Fruit fly (Drosophila melanogaster): Measurements from ENCODE around the gene mRpL37.

Gene mRpL37

DNA sequence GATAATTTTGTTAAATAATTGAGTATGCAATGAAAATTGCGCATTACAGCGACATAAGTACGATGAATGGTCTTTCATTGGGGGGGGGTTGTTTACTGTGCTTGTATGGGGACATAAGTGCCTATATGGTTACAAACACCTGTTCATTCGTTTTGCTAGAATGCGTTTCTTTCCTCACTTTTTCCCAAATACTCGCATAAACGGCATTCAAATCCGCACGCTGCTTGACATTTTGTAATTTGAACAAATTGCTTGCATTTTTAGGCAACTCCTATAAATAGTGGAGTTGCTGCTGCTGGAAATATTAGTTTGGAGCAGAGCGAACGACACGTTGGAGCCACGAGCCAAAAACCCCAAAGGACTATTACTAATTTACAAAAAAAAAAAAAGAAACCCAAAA, 4.6 kb downstream of the mRpL37 start, which contains the start of gene Desi:
Gene Desi, plus strand, starts transcription at position 301 of the 400 bp plus-strand sequence.
- TF ChIP-seq sv (GFP tag; optimal IDR thresholded peaks at IDR 0.05) (no peak), pan (optimal IDR thresholded peaks at IDR 0.05) (no peak), GATAd (GFP tag; optimal IDR thresholded peaks at IDR 0.05) (no peak), Abd-B (GFP tag; optimal IDR thresholded peaks at IDR 0.05) (no peak), Myc (optimal IDR thresholded peaks at IDR 0.05) (no peak), h (GFP tag; optimal IDR thresholded peaks at IDR 0.05) (no peak), Sp1 (GFP tag; optimal IDR thresholded peaks at IDR 0.05) (no peak)

DNA sequence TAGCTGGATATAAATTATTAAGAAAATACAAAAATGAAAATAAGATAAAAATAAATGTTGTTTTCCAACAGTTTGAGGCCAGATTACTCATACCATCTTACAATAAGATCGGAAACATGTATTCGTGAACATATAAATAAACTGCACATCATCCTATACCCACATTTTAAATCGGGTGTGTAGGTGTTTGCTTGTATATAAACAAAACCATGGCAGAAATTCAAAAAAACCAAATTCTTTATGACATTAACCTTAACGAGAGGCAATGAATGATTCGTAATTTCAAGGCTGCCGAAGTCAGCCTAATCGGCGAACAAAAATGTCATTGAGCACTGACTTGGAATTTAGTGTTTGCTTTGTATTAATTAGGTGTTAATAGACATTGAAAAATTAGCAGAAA, 5.7 kb downstream of the mRpL37 start:
- no peak for TF ChIP-seq sage (GFP tag; optimal IDR thresholded peaks at IDR 0.05)
- TF ChIP-seq usp (GFP tag; optimal IDR thresholded peaks at IDR 0.05): no peak
- TF ChIP-seq brk (GFP tag; optimal IDR thresholded peaks at IDR 0.05): no peak
- no peak for TF ChIP-seq Mio (GFP tag; optimal IDR thresholded peaks at IDR 0.05)
- no peak for TF ChIP-seq GATAd (GFP tag; optimal IDR thresholded peaks at IDR 0.05)
- no peak for TF ChIP-seq fru (GFP tag; optimal IDR thresholded peaks at IDR 0.05)

DNA sequence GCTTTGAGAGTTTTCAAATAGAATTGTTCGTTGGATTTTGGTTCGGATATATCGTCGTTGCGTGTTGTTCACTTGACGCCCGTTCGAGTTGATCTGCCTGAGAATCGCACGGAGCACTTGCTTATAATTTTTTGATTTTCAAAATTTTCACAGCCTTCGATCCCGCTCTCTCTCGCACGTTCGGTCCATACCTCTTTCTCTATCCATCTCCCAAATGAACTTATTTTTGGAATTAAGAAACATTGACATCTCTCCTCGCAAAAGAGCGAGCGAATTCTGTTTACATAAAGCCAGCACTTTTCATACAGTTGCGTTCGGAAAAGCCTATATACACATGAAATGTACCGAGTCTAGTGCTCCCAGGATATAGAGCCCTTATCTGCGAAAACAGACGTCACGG, 6.6 kb downstream of the mRpL37 start, which contains the start of the genes CG45076, CG45078 and fau:
Gene CG45076, minus strand, starts transcription at position 101 of the 400 bp plus-strand sequence.
Gene CG45078, minus strand, starts transcription at position 101 of the 400 bp plus-strand sequence.
Gene fau, minus strand, starts transcription at position 101 of the 400 bp plus-strand sequence.
- TF ChIP-seq dl (GFP tag; optimal IDR thresholded peaks at IDR 0.05; ENCODE audit: insufficient read depth in 1 of 2, partially characterized antibody in 2 of 2): no peak

DNA sequence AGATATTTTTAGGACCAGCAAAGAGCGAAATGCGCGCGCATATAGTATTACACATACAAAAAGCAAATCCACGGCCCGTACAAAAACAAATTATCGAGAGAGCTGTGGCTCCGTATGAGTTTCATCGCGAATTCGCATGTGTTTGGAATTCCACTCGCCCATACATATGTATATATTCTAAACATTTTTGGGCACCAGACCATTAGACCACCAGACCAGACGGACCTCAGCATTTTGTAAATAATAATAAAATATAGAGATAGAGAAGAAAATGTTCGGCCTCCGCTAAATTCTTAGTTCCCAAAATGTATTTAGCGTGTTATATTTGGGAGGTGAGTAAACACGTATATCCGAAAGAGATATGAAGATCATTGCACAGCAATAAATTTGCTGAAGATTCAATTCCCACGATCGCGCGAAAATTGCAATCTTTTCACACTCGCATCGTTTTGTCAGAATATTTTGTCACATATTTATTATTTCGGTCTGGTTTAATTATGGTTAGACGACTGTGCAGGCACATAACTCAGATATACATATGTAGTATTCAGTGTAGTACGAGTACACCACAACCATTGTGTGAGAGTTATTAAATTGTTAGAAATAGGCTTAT, 7.7 kb downstream of the mRpL37 start:
- TF ChIP-seq CG9705 (GFP tag; optimal IDR thresholded peaks at IDR 0.05) (no peak), Sp1 (GFP tag; optimal IDR thresholded peaks at IDR 0.05) (no peak), h (GFP tag; optimal IDR thresholded peaks at IDR 0.05) (no peak), br (GFP tag; optimal IDR thresholded peaks at IDR 0.05) (no peak), HLH106 (tag; optimal IDR thresholded peaks at IDR 0.05) (no peak), Hnf4 (GFP tag; optimal IDR thresholded peaks at IDR 0.05) (no peak), Rel (GFP tag; optimal IDR thresholded peaks at IDR 0.05) (no peak), Rel (tag; optimal IDR thresholded peaks at IDR 0.05) (no peak), CG32264 (GFP tag; optimal IDR thresholded peaks at IDR 0.05) (no peak), OdsH (GFP tag; optimal IDR thresholded peaks at IDR 0.05) (no peak)

DNA sequence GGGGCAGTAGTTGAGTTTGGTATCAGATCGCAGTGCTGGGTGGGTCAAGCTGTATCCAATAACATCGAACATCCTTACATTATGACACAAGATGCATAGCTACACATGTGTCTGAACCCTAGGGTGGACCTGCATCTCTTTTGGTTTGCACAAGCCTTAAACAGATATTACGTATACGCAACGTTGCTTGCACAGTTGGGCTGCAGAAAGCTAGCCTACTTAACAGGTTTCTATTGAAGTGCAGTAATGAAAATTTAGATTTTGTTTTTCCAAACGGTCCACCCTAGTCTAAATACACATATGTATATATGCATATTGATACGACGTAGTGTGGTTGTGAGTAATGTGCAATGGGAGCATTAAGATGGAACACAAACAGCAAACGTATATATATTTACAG, 8.6 kb downstream of the mRpL37 start:
- TF ChIP-seq Myc (optimal IDR thresholded peaks at IDR 0.05) (no peak), fru (GFP tag; optimal IDR thresholded peaks at IDR 0.05) (no peak), GATAd (GFP tag; optimal IDR thresholded peaks at IDR 0.05) (no peak), usp (GFP tag; optimal IDR thresholded peaks at IDR 0.05) (no peak), h (GFP tag; optimal IDR thresholded peaks at IDR 0.05) (peak; percentile 15)

DNA sequence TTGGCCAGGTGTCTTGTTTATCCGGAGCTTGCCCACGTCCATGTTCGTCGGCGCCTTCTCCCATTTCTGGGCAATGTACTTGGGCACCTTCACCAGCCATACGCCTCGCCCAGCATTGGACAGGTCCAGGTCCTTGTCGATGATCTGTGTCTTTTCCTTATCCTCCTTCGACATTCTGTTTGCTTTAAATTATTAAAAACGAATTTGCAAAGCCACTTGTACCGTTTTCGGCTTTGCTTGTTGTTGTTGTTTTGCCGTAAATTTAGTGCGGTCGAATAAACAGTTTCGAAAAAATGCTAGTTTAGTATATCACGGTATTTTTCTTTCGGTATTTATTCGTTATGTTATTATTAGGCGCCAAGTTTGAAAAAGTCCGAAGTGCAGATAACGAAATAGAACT, 16.4 kb downstream of the mRpL37 start, which contains the start of gene TfIIFbeta:
Gene TfIIFbeta, minus strand, starts transcription at position 279 of the 400 bp plus-strand sequence.
- TF ChIP-seq HLH106 (tag; optimal IDR thresholded peaks at IDR 0.05) (no peak), Rel (GFP tag; optimal IDR thresholded peaks at IDR 0.05) (no peak), Rel (tag; optimal IDR thresholded peaks at IDR 0.05) (no peak), br (GFP tag; optimal IDR thresholded peaks at IDR 0.05) (no peak), Sp1 (GFP tag; optimal IDR thresholded peaks at IDR 0.05) (no peak), CrebA (GFP tag; optimal IDR thresholded peaks at IDR 0.05; ENCODE audit: borderline replicate concordance) (no peak), Abd-B (GFP tag; optimal IDR thresholded peaks at IDR 0.05) (no peak), sage (GFP tag; optimal IDR thresholded peaks at IDR 0.05) (peak; percentile 18), rgr (GFP tag; optimal IDR thresholded peaks at IDR 0.05) (no peak), Dfd (GFP tag; optimal IDR thresholded peaks at IDR 0.05) (no peak)

DNA sequence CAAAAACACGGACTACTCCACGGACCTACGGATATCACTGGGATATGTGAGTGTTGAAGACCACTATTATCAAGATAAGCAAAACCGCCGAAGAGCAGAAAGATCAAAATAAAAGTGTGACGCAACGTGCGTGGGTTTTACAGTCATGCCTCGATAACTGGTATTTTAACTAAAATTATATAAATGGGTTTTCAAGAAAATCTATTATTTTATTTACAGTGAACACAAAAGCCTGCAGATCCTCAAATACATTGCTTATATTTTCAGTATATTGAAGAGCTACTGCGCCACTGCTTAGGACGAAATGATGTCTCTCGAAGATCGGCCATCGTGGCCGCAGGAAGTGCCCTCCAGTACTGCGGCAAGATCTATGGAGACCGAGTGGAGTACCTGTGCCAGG, 21.9 kb downstream of the mRpL37 start:
- TF ChIP-seq Dif (GFP tag; optimal IDR thresholded peaks at IDR 0.05; ENCODE audit: partially characterized antibody) (no peak), ey (GFP tag; optimal IDR thresholded peaks at IDR 0.05) (peak; percentile 12)
